Worm (Caenorhabditis elegans) whole organism, mixed stage, embryonic: ENCODE results near the gene ZK892.4.

Source experiments
- blmp-1 ChIP-seq: fragments of 150-350 bp; optimal IDR thresholded peaks from 2 replicates; lab custom pipeline; 2014; ENCODE audit warnings: missing biosample characterization, missing genetic modification characterization
- elt-3 ChIP-seq: fragments of 150-350 bp; optimal IDR thresholded peaks from 2 replicates; lab custom pipeline; 2014; ENCODE audit warnings: missing biosample characterization, missing genetic modification characterization
- lin-13 ChIP-seq: fragments of 150-350 bp; optimal IDR thresholded peaks from 2 replicates; lab custom pipeline; 2014; ENCODE audit warnings: missing biosample characterization, missing genetic modification characterization
- lin-32 ChIP-seq: fragments of 200-800 bp; sonication (Bioruptor generic); optimal IDR thresholded peaks from 2 replicates; lab custom pipeline; 2018; ENCODE audit warnings: mild to moderate bottlenecking, missing genetic modification characterization, missing compliant biosample characterization
- mab-5 ChIP-seq: fragments of 150-350 bp; optimal IDR thresholded peaks from 2 replicates; lab custom pipeline; 2014; ENCODE audit warnings: missing biosample characterization, missing genetic modification characterization
- nhr-28 ChIP-seq: fragments of 150-350 bp; optimal IDR thresholded peaks from 2 replicates; lab custom pipeline; 2014; ENCODE audit warnings: missing biosample characterization, missing genetic modification characterization
- snpc-4 ChIP-seq: fragments of 150-350 bp; optimal IDR thresholded peaks from 2 replicates; lab custom pipeline; 2014; ENCODE audit warnings: missing biosample characterization, missing genetic modification characterization
- unc-39 ChIP-seq: fragments of 150-350 bp; optimal IDR thresholded peaks from 2 replicates; lab custom pipeline; 2014; ENCODE audit warnings: missing biosample characterization, missing genetic modification characterization
- unc-62 ChIP-seq: fragments of 150-350 bp; optimal IDR thresholded peaks from 2 replicates; lab custom pipeline; 2014; ENCODE audit warnings: missing biosample characterization, missing genetic modification reagents, missing genetic modification characterization

DNA sequence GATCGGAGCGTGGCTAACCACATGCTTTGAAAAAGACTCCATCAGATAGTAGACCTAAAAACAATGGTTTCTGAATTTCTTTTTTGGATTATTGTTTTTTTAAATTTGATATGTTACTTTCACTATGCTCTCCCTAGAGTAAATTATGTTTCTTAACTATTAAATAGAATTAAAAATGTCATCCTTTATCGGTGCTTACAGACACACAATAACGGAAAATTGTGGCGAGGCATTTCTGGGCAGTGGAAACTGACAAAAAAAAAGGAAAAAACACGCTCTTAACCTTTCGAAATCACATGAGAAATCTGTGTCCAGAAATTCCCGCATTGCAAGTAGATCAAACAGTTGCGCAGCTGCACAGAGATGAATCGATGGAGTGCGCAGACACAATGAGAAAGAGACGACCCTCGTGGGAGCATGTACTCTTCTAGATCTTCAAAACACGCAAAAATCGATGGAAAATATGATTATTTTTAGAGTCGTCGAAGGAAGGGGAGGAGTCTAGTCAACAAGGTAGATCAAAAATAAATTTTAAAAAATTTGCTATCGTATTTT, 26.2 kb upstream of the ZK892.4 start, which contains the start of gene ZK892.6:
- TF ChIP-seq blmp-1 (tag; lab: Kevin White, UChicago) (no peak), lin-32 (GFP tag; lab: Kevin White, UChicago) (no peak), unc-39 (no peak), snpc-4 (tag; lab: Kevin White, UChicago) (no peak), lin-13 (tag; lab: Kevin White, UChicago) (no peak), elt-3 (no peak), nhr-28 (no peak), unc-62 (no peak), mab-5 (tag; lab: Kevin White, UChicago) (no peak)
